Fruit fly (Drosophila melanogaster) whole organism, adult: ENCODE results near the gene pb.

Source experiments
- CG11617 ChIP-seq: fragments of 200-800 bp; sonication (Bioruptor generic); optimal IDR thresholded peaks from 2 replicates; lab custom pipeline; 2017; ENCODE audit warnings: mild to moderate bottlenecking, missing biosample characterization, missing genetic modification reagents, missing genetic modification characterization
- CG14711 ChIP-seq: fragments of 200-800 bp; sonication (Bioruptor generic); optimal IDR thresholded peaks from 2 replicates; lab custom pipeline; 2018; ENCODE audit warnings: missing biosample characterization, mild to moderate bottlenecking, missing genetic modification characterization, moderate library complexity
- CG5204 ChIP-seq: fragments of 200-800 bp; sonication (Bioruptor generic); optimal IDR thresholded peaks from 2 replicates; lab custom pipeline; 2016; ENCODE audit warnings: missing biosample characterization, missing genetic modification characterization
- CG7045 ChIP-seq: fragments of 200-800 bp; sonication (Bioruptor generic); optimal IDR thresholded peaks from 2 replicates; lab custom pipeline; 2017; ENCODE audit warnings: missing biosample characterization, mild to moderate bottlenecking, missing genetic modification characterization
- bab1 ChIP-seq: fragments of 200-800 bp; sonication (Bioruptor generic); optimal IDR thresholded peaks from 3 replicates; lab custom pipeline; 2019; ENCODE audit warnings: missing biosample characterization, mild to moderate bottlenecking, missing genetic modification characterization, moderate library complexity
- pad ChIP-seq: fragments of 200-800 bp; sonication (Bioruptor generic); optimal IDR thresholded peaks from 3 replicates; lab custom pipeline; 2017; ENCODE audit warnings: missing biosample characterization, missing genetic modification characterization, mild to moderate bottlenecking, moderate library complexity, missing genetic modification reagents

DNA sequence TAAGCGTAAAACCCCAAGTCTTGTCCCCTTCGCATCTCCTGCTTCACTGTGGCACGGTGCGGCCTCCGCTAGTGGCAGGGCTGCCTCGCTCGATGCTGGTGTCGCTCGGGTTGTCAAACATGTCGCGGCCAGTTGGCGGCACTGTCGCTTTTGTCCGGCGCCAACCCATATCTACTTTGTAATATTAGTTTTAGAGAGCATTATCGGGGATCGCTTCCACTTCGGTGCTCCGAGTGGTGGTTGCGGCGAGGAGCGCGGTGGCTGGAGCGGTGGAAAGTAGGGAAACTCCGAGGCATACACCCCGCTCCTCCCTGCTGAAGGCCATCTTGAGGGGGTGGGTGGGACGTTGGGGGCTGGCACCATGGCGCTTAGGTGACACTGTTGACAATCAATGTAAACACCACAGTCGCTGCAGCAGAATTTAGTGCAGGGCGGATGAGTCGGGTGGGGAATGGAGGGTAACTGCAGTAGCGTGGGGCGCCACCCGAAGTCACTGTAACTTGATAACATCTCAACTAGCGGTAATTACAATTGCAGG lies 76.7 kb downstream of the pb start:
- TF ChIP-seq bab1 (GFP tag; lab: Kevin White, UChicago) (no peak), CG14711 (tag; lab: Kevin White, UChicago) (no peak), CG11617 (GFP tag; lab: Kevin White, UChicago) (no peak), CG5204 (no peak), CG7045 (GFP tag; lab: Kevin White, UChicago) (no peak), pad (GFP tag; lab: Kevin White, UChicago) (no peak)
